Fruit fly (Drosophila melanogaster) whole organism, pupa: Measurements from ENCODE around the gene CG31406.

Source experiments
- CG13204 ChIP-seq: fragments of 200-800 bp; sonication (Bioruptor generic); optimal IDR thresholded peaks from 2 replicates; lab custom pipeline; 2018; ENCODE audit warnings: missing biosample characterization, mild to moderate bottlenecking, missing genetic modification characterization, moderate library complexity
- CG8301 ChIP-seq: fragments of 200-800 bp; sonication (Bioruptor generic); optimal IDR thresholded peaks from 2 replicates; lab custom pipeline; 2018; ENCODE audit warnings: missing biosample characterization, mild to moderate bottlenecking, missing genetic modification characterization
- D1 ChIP-seq: fragments of 200-800 bp; sonication (Bioruptor generic); optimal IDR thresholded peaks from 2 replicates; lab custom pipeline; 2018; ENCODE audit warnings: missing biosample characterization, mild to moderate bottlenecking, missing genetic modification characterization, moderate library complexity
- EcR ChIP-seq: fragments of 200-800 bp; sonication (Bioruptor generic); optimal IDR thresholded peaks from 3 replicates; lab custom pipeline; 2019; ENCODE audit warnings: missing biosample characterization, missing genetic modification characterization, mild to moderate bottlenecking, moderate library complexity, missing genetic modification reagents
- Snoo ChIP-seq: fragments of 200-800 bp; sonication (Bioruptor generic); optimal IDR thresholded peaks from 3 replicates; lab custom pipeline; 2017; ENCODE audit warnings: missing biosample characterization, mild to moderate bottlenecking, missing genetic modification characterization, inconsistent platforms
- fd96Ca ChIP-seq: fragments of 200-800 bp; sonication (Bioruptor generic); IDR thresholded peaks from 3 replicates; pipeline ENCODE4 v1.3.6; 2022; ENCODE audit warnings: missing biosample characterization, missing genetic modification characterization
- rn ChIP-seq: fragments of 200-800 bp; sonication (Bioruptor generic); IDR thresholded peaks from 2 replicates; pipeline ENCODE4 v1.3.6; 2022; ENCODE audit warnings: missing biosample characterization, missing genetic modification characterization

- TF ChIP-seq EcR (GFP tag; lab: Kevin White, UChicago): no peak
- TF ChIP-seq fd96Ca (GFP tag; lab: Robert Waterston, UW): no peak
- no peak for TF ChIP-seq Snoo (tag; lab: Kevin White, UChicago)
- TF ChIP-seq D1 (tag; lab: Kevin White, UChicago): no peak
- no peak for TF ChIP-seq rn
- no peak for TF ChIP-seq CG8301 (tag; lab: Kevin White, UChicago)
- TF ChIP-seq CG13204: no peak
These were observed 21.2 kb downstream of the CG31406 start for dm6 chr3R:10369799-10370198.
